Worm (Caenorhabditis elegans) whole organism, young adult: Measurements from ENCODE around the gene ugt-61.

Source experiments
- F37B4.10 ChIP-seq: fragments of 200-800 bp; sonication (Bioruptor generic); IDR thresholded peaks from 2 replicates; pipeline ENCODE4 v1.3.6; 2022; ENCODE audit warnings: missing genetic modification characterization, missing compliant biosample characterization
- T26A5.8 ChIP-seq: sonication (generic microtip); optimal IDR thresholded peaks from 2 replicates; lab custom pipeline; 2016; ENCODE audit warnings: missing genetic modification characterization, missing compliant biosample characterization
- ama-1 ChIP-seq, 3 experiments: fragments of 150-350 bp in 1 of 3; sonication (generic microtip) in 2 of 3; optimal IDR thresholded peaks; 2 replicates each; lab custom pipeline; 2014 to 2018; ENCODE audit warnings: missing biosample characterization in 2 of 3, missing genetic modification characterization in 2 of 3, missing genetic modification reagents in 2 of 3
- dpl-1 ChIP-seq: fragments of 150-350 bp; optimal IDR thresholded peaks from 2 replicates; lab custom pipeline; 2014; ENCODE audit warnings: missing biosample characterization, missing genetic modification reagents, missing genetic modification characterization
- snpc-1.1 ChIP-seq: sonication (generic microtip); optimal IDR thresholded peaks from 2 replicates; lab custom pipeline; 2017; ENCODE audit warnings: missing genetic modification characterization, mild to moderate bottlenecking, missing compliant biosample characterization, antibody characterized with exemption, moderate library complexity, missing genotype, missing genetic modification reagents; ENCODE audit not compliant: insufficient read depth

DNA sequence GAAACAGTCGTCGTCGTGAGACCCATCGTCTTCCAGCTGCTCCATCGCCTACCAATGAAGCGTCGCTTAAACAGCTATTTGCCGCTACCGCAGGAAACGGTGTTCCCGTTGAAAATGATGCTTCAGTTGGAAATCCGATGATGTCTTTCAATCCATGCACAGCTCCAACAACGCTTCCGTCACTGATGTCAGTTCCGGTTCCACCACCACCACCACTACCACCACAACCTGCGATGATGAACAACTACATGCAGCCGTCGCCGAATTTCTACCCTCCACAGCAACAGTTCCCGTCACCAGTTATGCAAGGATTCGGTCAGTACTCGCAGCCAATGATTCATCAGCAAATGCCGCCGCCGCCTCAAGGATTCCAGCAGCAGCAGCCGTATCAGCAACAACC is 8.3 kb upstream of the ugt-61 start:
- TF ChIP-seq T26A5.8 (tag; lab: Kevin White, UChicago) (no peak), F37B4.10 (GFP tag; lab: Robert Waterston, UW) (no peak), ama-1 (optimal IDR thresholded peaks at IDR 0.05; lab: Kevin White, UChicago) (no peak), ama-1 (GFP tag; optimal IDR thresholded peaks at IDR 0.05; lab: Kevin White, UChicago) (no peak), snpc-1.1 (tag; lab: Kevin White, UChicago) (no peak), dpl-1 (GFP tag; lab: Kevin White, UChicago) (no peak)
